Worm (Caenorhabditis elegans) whole organism, young adult: Measurements from ENCODE around the gene fbxb-112.

Experiments
- B0019.2 ChIP-seq: fragments of 200-800 bp; sonication (Bioruptor generic); conservative IDR thresholded peaks from 2 replicates; pipeline ENCODE4 v1.3.6; 2022; ENCODE audit warnings: missing genetic modification reagents, missing genetic modification characterization, missing compliant biosample characterization
- B0261.1 ChIP-seq: sonication (generic microtip); optimal IDR thresholded peaks from 2 replicates; lab custom pipeline; 2016; ENCODE audit warnings: mild to moderate bottlenecking, missing genetic modification characterization, moderate library complexity, missing compliant biosample characterization
- F49E8.2 ChIP-seq: sonication (generic microtip); optimal IDR thresholded peaks from 3 replicates; lab custom pipeline; 2017; ENCODE audit warnings: missing genetic modification characterization, mild to moderate bottlenecking, missing compliant biosample characterization, antibody characterized with exemption, moderate library complexity; ENCODE audit not compliant: insufficient read depth
- bed-2 ChIP-seq: fragments of 200-800 bp; sonication (Bioruptor generic); IDR thresholded peaks from 2 replicates; pipeline ENCODE4 v1.3.6; 2022; ENCODE audit warnings: missing genetic modification reagents, missing genetic modification characterization, missing compliant biosample characterization
- dpff-1 ChIP-seq: sonication (generic microtip); optimal IDR thresholded peaks from 2 replicates; lab custom pipeline; 2017; ENCODE audit warnings: mild to moderate bottlenecking, missing genetic modification characterization, missing compliant biosample characterization
- him-1 ChIP-seq: sonication (generic microtip); optimal IDR thresholded peaks from 2 replicates; lab custom pipeline; 2016; ENCODE audit warnings: missing genotype, missing genetic modification reagents, missing genetic modification characterization, missing compliant biosample characterization
- hmg-20 ChIP-seq: fragments of 200-800 bp; sonication (Bioruptor generic); IDR thresholded peaks from 2 replicates; pipeline ENCODE4 v1.3.6; 2022; ENCODE audit warnings: missing genetic modification reagents, missing genetic modification characterization, missing compliant biosample characterization
- lin-26 ChIP-seq: fragments of 200-800 bp; sonication (Bioruptor generic); IDR thresholded peaks from 2 replicates; pipeline ENCODE4 v1.3.6; 2022; ENCODE audit warnings: missing genetic modification reagents, missing genetic modification characterization, missing compliant biosample characterization
- nfyb-1 ChIP-seq: fragments of 200-800 bp; sonication (Bioruptor generic); IDR thresholded peaks from 2 replicates; pipeline ENCODE4 v1.3.6; 2022; ENCODE audit warnings: missing genetic modification reagents, missing genetic modification characterization, missing compliant biosample characterization
- repo-1 ChIP-seq: sonication (generic microtip); optimal IDR thresholded peaks from 2 replicates; lab custom pipeline; 2017; ENCODE audit warnings: mild to moderate bottlenecking, missing genetic modification characterization, missing compliant biosample characterization
- unc-62 ChIP-seq: fragments of 150-350 bp; optimal IDR thresholded peaks from 2 replicates; lab custom pipeline; 2014; ENCODE audit warnings: missing biosample characterization, missing genetic modification reagents, missing genetic modification characterization

DNA sequence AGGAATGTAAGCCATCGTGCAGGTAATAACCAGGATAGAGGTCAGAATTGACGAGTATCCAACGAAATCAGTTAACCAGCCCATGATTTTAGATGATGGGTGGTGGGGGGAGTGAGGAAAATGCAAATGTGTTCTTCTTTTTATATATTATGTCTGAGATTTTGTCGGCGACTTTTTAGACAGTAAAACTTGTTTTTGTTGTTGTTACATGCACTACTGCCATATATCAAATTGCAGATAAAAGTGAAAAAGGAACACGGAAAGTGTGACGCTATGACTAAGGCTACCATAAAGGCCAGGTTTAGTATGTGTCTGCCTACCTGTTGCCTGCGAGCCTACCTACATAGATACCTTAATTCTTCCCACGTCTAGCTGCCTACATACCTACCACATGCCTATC, 33.2 kb downstream of the fbxb-112 start, which contains the start of gene col-72:
- TF ChIP-seq lin-26 (GFP tag; lab: Robert Waterston, UW) (no peak), him-1 (tag; lab: Kevin White, UChicago) (no peak), dpff-1 (tag; lab: Kevin White, UChicago) (no peak), B0261.1 (tag; lab: Kevin White, UChicago) (no peak), unc-62 (GFP tag; lab: Kevin White, UChicago) (no peak), bed-2 (GFP tag; lab: Robert Waterston, UW) (no peak), F49E8.2 (tag; lab: Kevin White, UChicago) (no peak), repo-1 (tag; lab: Kevin White, UChicago) (no peak), B0019.2 (GFP tag; lab: Robert Waterston, UW) (no peak), hmg-20 (GFP tag; lab: Robert Waterston, UW) (no peak), nfyb-1 (GFP tag; lab: Robert Waterston, UW) (no peak)
